Worm (Caenorhabditis elegans) whole organism, L1 larva: ENCODE results near the gene Y46G5A.47.

Source experiments
- blmp-1 ChIP-seq: fragments of 150-350 bp; optimal IDR thresholded peaks from 2 replicates; lab custom pipeline; 2014; ENCODE audit warnings: missing biosample characterization, missing genetic modification characterization
- ceh-8 ChIP-seq: fragments of 200-800 bp; sonication (Bioruptor generic); optimal IDR thresholded peaks from 2 replicates; lab custom pipeline; 2018; ENCODE audit warnings: mild to moderate bottlenecking, missing genetic modification characterization, moderate library complexity, missing compliant biosample characterization
- ceh-88 ChIP-seq: fragments of 200-800 bp; sonication (Bioruptor generic); IDR thresholded peaks from 2 replicates; pipeline ENCODE4 v1.3.6; 2022; ENCODE audit warnings: missing genetic modification characterization, missing compliant biosample characterization
- ceh-90 ChIP-seq: sonication (generic microtip); optimal IDR thresholded peaks from 2 replicates; lab custom pipeline; 2016; ENCODE audit warnings: missing genetic modification characterization, missing compliant biosample characterization
- lin-35 ChIP-seq, 2 experiments: fragments of 150-350 bp; optimal IDR thresholded peaks; 2 replicates each; lab custom pipeline; 2014; ENCODE audit warnings: missing biosample characterization in 2 of 2, missing genetic modification characterization in 2 of 2, missing genetic modification reagents in 2 of 2
- nhr-47 ChIP-seq: sonication (generic microtip); optimal IDR thresholded peaks from 2 replicates; lab custom pipeline; 2016; ENCODE audit warnings: mild to moderate bottlenecking, missing genetic modification characterization, moderate library complexity, missing compliant biosample characterization
- nhr-76 ChIP-seq: sonication (generic microtip); optimal IDR thresholded peaks from 2 replicates; lab custom pipeline; 2017; ENCODE audit warnings: missing biosample characterization, missing genetic modification characterization
- nhr-77 ChIP-seq: fragments of 150-350 bp; optimal IDR thresholded peaks from 2 replicates; lab custom pipeline; 2014; ENCODE audit warnings: missing biosample characterization, missing genetic modification characterization
- sptf-1 ChIP-seq: fragments of 150-350 bp; optimal IDR thresholded peaks from 2 replicates; lab custom pipeline; 2014; ENCODE audit warnings: missing biosample characterization, missing genetic modification characterization
- ztf-11 ChIP-seq, 2 experiments: sonication (generic microtip); optimal IDR thresholded peaks; 2 replicates each; lab custom pipeline; 2016 to 2017; ENCODE audit warnings: missing genetic modification characterization in 2 of 2, missing biosample characterization in 1 of 2, missing compliant biosample characterization in 1 of 2

DNA sequence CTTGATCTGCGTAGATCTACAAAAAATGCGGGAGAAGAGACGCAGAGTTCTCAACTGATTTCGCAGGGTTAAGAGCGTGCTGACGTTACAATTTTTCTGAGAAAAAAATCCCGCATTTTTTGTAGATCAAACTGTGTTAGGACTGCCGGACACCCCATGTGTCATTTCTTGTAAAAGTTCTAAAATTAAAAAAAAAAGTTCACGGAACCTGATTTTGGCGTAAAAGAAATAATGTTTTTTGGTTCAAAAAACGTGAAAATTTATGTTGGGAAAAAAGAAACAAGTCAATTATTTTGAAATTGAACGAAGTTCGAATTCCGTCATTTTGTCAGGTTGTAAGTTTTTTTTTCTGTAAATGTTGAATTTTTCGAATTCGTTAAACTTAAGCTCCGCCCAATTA, 28.7 kb downstream of the Y46G5A.47 start, which contains the start of gene Y46G5A.34:
- TF ChIP-seq ztf-11 (tag; optimal IDR thresholded peaks at IDR 0.05; lab: Kevin White, UChicago): no peak
- no peak for TF ChIP-seq nhr-76 (tag; lab: Kevin White, UChicago)
- no peak for TF ChIP-seq nhr-77 (tag; lab: Kevin White, UChicago)
- TF ChIP-seq ceh-8 (GFP tag; lab: Kevin White, UChicago): no peak
- no peak for TF ChIP-seq lin-35 (GFP tag; optimal IDR thresholded peaks at IDR 0.05; lab: Kevin White, UChicago)
- TF ChIP-seq ceh-88 (GFP tag; lab: Robert Waterston, UW): no peak
- TF ChIP-seq nhr-47 (tag; lab: Kevin White, UChicago): no peak
- TF ChIP-seq blmp-1 (tag; lab: Kevin White, UChicago): no peak
- no peak for TF ChIP-seq ceh-90
- TF ChIP-seq sptf-1 (tag; lab: Kevin White, UChicago): no peak
